Fruit fly (Drosophila melanogaster) whole organism, prepupa: ENCODE data around the gene CG3349.
A peak's percentile ranks its signal among the peaks of the same experiment; 100 is the strongest.

Experiments
- Blimp-1 ChIP-seq: fragments of 200-800 bp; sonication (Bioruptor generic); optimal IDR thresholded peaks from 3 replicates; lab custom pipeline; 2017; ENCODE audit warnings: missing biosample characterization, missing genetic modification characterization, mild to moderate bottlenecking, moderate library complexity, missing genetic modification reagents
- CG10631 ChIP-seq: fragments of 200-800 bp; sonication (Bioruptor generic); optimal IDR thresholded peaks from 2 replicates; lab custom pipeline; 2016; ENCODE audit warnings: missing biosample characterization, missing genetic modification characterization
- CG10669 ChIP-seq: fragments of 200-800 bp; sonication (Bioruptor generic); optimal IDR thresholded peaks from 3 replicates; lab custom pipeline; 2018; ENCODE audit warnings: missing biosample characterization, mild to moderate bottlenecking, missing genetic modification characterization, moderate library complexity
- CG11294 ChIP-seq: fragments of 200-800 bp; sonication (Bioruptor generic); IDR thresholded peaks from 2 replicates; pipeline ENCODE4 v1.3.6; 2022; ENCODE audit warnings: missing biosample characterization, missing genetic modification characterization
- CG11902 ChIP-seq: fragments of 200-800 bp; sonication (Bioruptor generic); optimal IDR thresholded peaks from 3 replicates; lab custom pipeline; 2016; ENCODE audit warnings: missing biosample characterization, missing genetic modification characterization
- CG1621 ChIP-seq: fragments of 200-800 bp; sonication (Bioruptor generic); optimal IDR thresholded peaks from 3 replicates; lab custom pipeline; 2018; ENCODE audit warnings: missing biosample characterization, mild to moderate bottlenecking, missing genetic modification characterization
- CG16779 ChIP-seq: fragments of 200-800 bp; sonication (Bioruptor generic); optimal IDR thresholded peaks from 3 replicates; lab custom pipeline; 2017; ENCODE audit warnings: missing biosample characterization, mild to moderate bottlenecking, missing genetic modification characterization
- CG3032 ChIP-seq: fragments of 200-800 bp; optimal IDR thresholded peaks from 2 replicates; lab custom pipeline; 2019; ENCODE audit warnings: missing biosample characterization, mild to moderate bottlenecking, missing genetic modification characterization, moderate library complexity
- CG31627 ChIP-seq: fragments of 200-800 bp; sonication (Bioruptor generic); optimal IDR thresholded peaks from 3 replicates; lab custom pipeline; 2016; ENCODE audit warnings: missing biosample characterization, missing genetic modification characterization
- CG32006 ChIP-seq: fragments of 200-800 bp; sonication (Bioruptor generic); optimal IDR thresholded peaks from 3 replicates; lab custom pipeline; 2017; ENCODE audit warnings: missing biosample characterization, mild to moderate bottlenecking, missing genetic modification characterization
- CG4318 ChIP-seq: fragments of 200-800 bp; sonication (Bioruptor generic); optimal IDR thresholded peaks from 3 replicates; lab custom pipeline; 2017; ENCODE audit warnings: missing biosample characterization, mild to moderate bottlenecking, missing genetic modification characterization
- CG6163 ChIP-seq: fragments of 200-800 bp; sonication (Bioruptor generic); IDR thresholded peaks from 3 replicates; pipeline ENCODE4 v1.3.6; 2022; ENCODE audit warnings: missing biosample characterization, missing genetic modification characterization
- CG6792 ChIP-seq: fragments of 200-800 bp; sonication (Bioruptor generic); optimal IDR thresholded peaks from 3 replicates; lab custom pipeline; 2016; ENCODE audit warnings: missing biosample characterization, missing genetic modification characterization
- CG6808 ChIP-seq: fragments of 200-800 bp; sonication (Bioruptor generic); optimal IDR thresholded peaks from 3 replicates; lab custom pipeline; 2017; ENCODE audit warnings: missing biosample characterization, missing genetic modification characterization, mild to moderate bottlenecking, moderate library complexity, missing genetic modification reagents
- CG6854 ChIP-seq: fragments of 200-800 bp; sonication (Bioruptor generic); optimal IDR thresholded peaks from 2 replicates; lab custom pipeline; 2017; ENCODE audit warnings: missing biosample characterization, mild to moderate bottlenecking, missing genetic modification characterization
- CG7368 ChIP-seq: fragments of 200-800 bp; sonication (Bioruptor generic); optimal IDR thresholded peaks from 3 replicates; lab custom pipeline; 2016; ENCODE audit warnings: missing biosample characterization, missing genetic modification characterization
- CG8119 ChIP-seq: fragments of 200-800 bp; sonication (Bioruptor generic); IDR thresholded peaks from 3 replicates; pipeline ENCODE4 v1.3.6; 2022; ENCODE audit warnings: missing biosample characterization, missing genetic modification characterization
- CG8319 ChIP-seq: fragments of 200-800 bp; sonication (Bioruptor generic); optimal IDR thresholded peaks from 3 replicates; lab custom pipeline; 2016; ENCODE audit warnings: missing biosample characterization, missing genetic modification characterization
- CG8632 ChIP-seq: fragments of 200-800 bp; sonication (Bioruptor generic); optimal IDR thresholded peaks from 3 replicates; lab custom pipeline; 2016; ENCODE audit warnings: missing biosample characterization, missing genetic modification characterization
- CG9139 ChIP-seq: fragments of 200-800 bp; sonication (Bioruptor generic); optimal IDR thresholded peaks from 3 replicates; lab custom pipeline; 2017; ENCODE audit warnings: missing biosample characterization, mild to moderate bottlenecking, missing genetic modification characterization
- Eip93F ChIP-seq: fragments of 200-800 bp; sonication (Bioruptor generic); optimal IDR thresholded peaks from 2 replicates; lab custom pipeline; 2016; ENCODE audit warnings: missing biosample characterization, mild to moderate bottlenecking, missing genetic modification characterization
- Ets21C ChIP-seq: fragments of 200-800 bp; sonication (Bioruptor generic); optimal IDR thresholded peaks from 3 replicates; lab custom pipeline; 2016; ENCODE audit warnings: missing biosample characterization, missing genetic modification characterization
- Gug ChIP-seq: fragments of 200-800 bp; sonication (Bioruptor generic); IDR thresholded peaks from 2 replicates; pipeline ENCODE4 v1.3.6; 2022; ENCODE audit warnings: missing biosample characterization, missing genetic modification characterization
- Hr38 ChIP-seq: sonication (Bioruptor generic); optimal IDR thresholded peaks from 2 replicates; lab custom pipeline; 2016; ENCODE audit warnings: missing biosample characterization, missing genetic modification characterization
- Hr4 ChIP-seq: fragments of 200-800 bp; sonication (Bioruptor generic); optimal IDR thresholded peaks from 3 replicates; lab custom pipeline; 2016; ENCODE audit warnings: missing biosample characterization, missing genetic modification characterization
- Met ChIP-seq: fragments of 200-800 bp; sonication (Bioruptor generic); optimal IDR thresholded peaks from 3 replicates; lab custom pipeline; 2016; ENCODE audit warnings: missing biosample characterization, missing genetic modification characterization
- OdsH ChIP-seq: fragments of 200-800 bp; sonication (Bioruptor generic); optimal IDR thresholded peaks from 3 replicates; lab custom pipeline; 2016; ENCODE audit warnings: missing biosample characterization, missing genetic modification characterization
- Smox ChIP-seq: fragments of 200-800 bp; sonication (Bioruptor generic); optimal IDR thresholded peaks from 3 replicates; lab custom pipeline; 2016; ENCODE audit warnings: missing biosample characterization, missing genetic modification characterization
- Sox102F ChIP-seq: fragments of 200-800 bp; sonication (Bioruptor generic); optimal IDR thresholded peaks from 2 replicates; lab custom pipeline; 2016; ENCODE audit warnings: missing biosample characterization, mild to moderate bottlenecking, missing genetic modification characterization
- Sox14 ChIP-seq: fragments of 200-800 bp; sonication (Bioruptor generic); optimal IDR thresholded peaks from 3 replicates; lab custom pipeline; 2016; ENCODE audit warnings: missing biosample characterization, missing genetic modification characterization
- Sox15 ChIP-seq: fragments of 200-800 bp; sonication (Bioruptor generic); optimal IDR thresholded peaks from 3 replicates; lab custom pipeline; 2016; ENCODE audit warnings: missing biosample characterization, missing genetic modification characterization
- achi ChIP-seq: fragments of 200-800 bp; sonication (Bioruptor generic); optimal IDR thresholded peaks from 3 replicates; lab custom pipeline; 2016; ENCODE audit warnings: missing biosample characterization, missing genetic modification characterization
- acj6 ChIP-seq: fragments of 200-800 bp; sonication (Bioruptor generic); optimal IDR thresholded peaks from 3 replicates; lab custom pipeline; 2016; ENCODE audit warnings: missing biosample characterization, missing genetic modification characterization
- cyc ChIP-seq: fragments of 200-800 bp; sonication (Bioruptor generic); optimal IDR thresholded peaks from 3 replicates; lab custom pipeline; 2016; ENCODE audit warnings: missing biosample characterization, missing genetic modification characterization
- dac ChIP-seq: fragments of 200-800 bp; sonication (Bioruptor generic); optimal IDR thresholded peaks from 2 replicates; lab custom pipeline; 2017; ENCODE audit warnings: missing biosample characterization, mild to moderate bottlenecking, missing genetic modification characterization
- dsx ChIP-seq: fragments of 200-800 bp; optimal IDR thresholded peaks from 3 replicates; lab custom pipeline; 2019; ENCODE audit warnings: missing biosample characterization, mild to moderate bottlenecking, missing genetic modification characterization, moderate library complexity; ENCODE audit not compliant: poor library complexity, severe bottlenecking
- eg ChIP-seq: fragments of 200-800 bp; sonication (Bioruptor generic); IDR thresholded peaks from 3 replicates; pipeline ENCODE4 v1.3.6; 2022; ENCODE audit warnings: missing biosample characterization, missing genetic modification characterization
- esn ChIP-seq: fragments of 200-800 bp; sonication (Bioruptor generic); optimal IDR thresholded peaks from 2 replicates; lab custom pipeline; 2016; ENCODE audit warnings: missing biosample characterization, mild to moderate bottlenecking, missing genetic modification characterization, moderate library complexity
- fd59A ChIP-seq: fragments of 200-800 bp; sonication (Bioruptor generic); optimal IDR thresholded peaks from 2 replicates; lab custom pipeline; 2017; ENCODE audit warnings: missing biosample characterization, mild to moderate bottlenecking, missing genetic modification characterization, missing genetic modification reagents
- fd85E ChIP-seq: fragments of 200-800 bp; sonication (Bioruptor generic); optimal IDR thresholded peaks from 3 replicates; lab custom pipeline; 2016; ENCODE audit warnings: missing biosample characterization, missing genetic modification characterization
- lz ChIP-seq: fragments of 200-800 bp; sonication (Bioruptor generic); optimal IDR thresholded peaks from 3 replicates; lab custom pipeline; 2016; ENCODE audit warnings: missing biosample characterization, missing genetic modification characterization
- net ChIP-seq: fragments of 200-800 bp; sonication (Bioruptor generic); optimal IDR thresholded peaks from 3 replicates; lab custom pipeline; 2016; ENCODE audit warnings: missing biosample characterization, missing genetic modification characterization
- pdm3 ChIP-seq: fragments of 200-800 bp; sonication (Bioruptor generic); optimal IDR thresholded peaks from 3 replicates; lab custom pipeline; 2016; ENCODE audit warnings: missing biosample characterization, missing genetic modification characterization
- salr ChIP-seq, 2 experiments: fragments of 200-800 bp; sonication (Bioruptor generic); optimal IDR thresholded peaks; 3 replicates each; lab custom pipeline; 2016 to 2018; ENCODE audit warnings: missing biosample characterization in 2 of 2, missing genetic modification characterization in 2 of 2, mild to moderate bottlenecking in 1 of 2
- spab ChIP-seq: fragments of 200-800 bp; sonication (Bioruptor generic); optimal IDR thresholded peaks from 2 replicates; lab custom pipeline; 2017; ENCODE audit warnings: missing biosample characterization, mild to moderate bottlenecking, missing genetic modification characterization, missing genetic modification reagents
- ss ChIP-seq, 2 experiments: fragments of 200-800 bp; sonication (Bioruptor generic); optimal IDR thresholded peaks; 2 replicates in 1 of 2; 3 replicates in 1 of 2; lab custom pipeline; 2017 to 2018; ENCODE audit warnings: mild to moderate bottlenecking in 2 of 2, missing biosample characterization in 2 of 2, missing genetic modification characterization in 2 of 2, moderate library complexity in 1 of 2
- svp ChIP-seq: fragments of 200-800 bp; sonication (Bioruptor generic); peaks from one replicate; lab custom pipeline; 2016; ENCODE audit warnings: missing biosample characterization, missing genetic modification characterization
- vri ChIP-seq: fragments of 200-800 bp; sonication (Bioruptor generic); optimal IDR thresholded peaks from 3 replicates; lab custom pipeline; 2016; ENCODE audit warnings: missing biosample characterization, mild to moderate bottlenecking, missing genetic modification characterization

CG3349 gene

DNA sequence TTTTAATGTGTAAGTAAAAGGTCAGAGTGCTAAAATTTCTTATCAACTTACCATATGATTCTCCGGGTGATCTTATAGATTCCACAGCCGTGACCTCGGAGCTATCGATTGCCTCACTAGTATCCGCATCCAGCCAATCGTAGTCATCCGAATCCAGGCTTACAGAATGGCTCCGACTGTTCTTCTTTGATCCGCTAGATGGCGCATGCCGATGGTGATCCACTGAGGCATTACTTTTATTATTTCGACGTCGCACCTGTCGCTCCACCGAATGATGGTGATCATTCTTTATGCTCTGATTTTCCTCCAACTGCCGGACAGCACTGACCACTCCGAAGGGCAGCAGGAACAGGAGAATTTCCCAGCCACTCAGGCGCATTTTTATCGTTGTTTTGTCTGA lies 31.7 kb downstream of the CG3349 start:
- no peak for TF ChIP-seq salr (GFP tag; optimal IDR thresholded peaks at IDR 0.05; lab: Kevin White, UChicago)
- TF ChIP-seq Sox14 (GFP tag; lab: Kevin White, UChicago), result no peak
- TF ChIP-seq CG32006 (GFP tag; lab: Kevin White, UChicago), result no peak
- TF ChIP-seq CG1621 (tag; lab: Kevin White, UChicago), result no peak
- TF ChIP-seq ss (GFP tag; optimal IDR thresholded peaks at IDR 0.05; lab: Kevin White, UChicago), result no peak

DNA sequence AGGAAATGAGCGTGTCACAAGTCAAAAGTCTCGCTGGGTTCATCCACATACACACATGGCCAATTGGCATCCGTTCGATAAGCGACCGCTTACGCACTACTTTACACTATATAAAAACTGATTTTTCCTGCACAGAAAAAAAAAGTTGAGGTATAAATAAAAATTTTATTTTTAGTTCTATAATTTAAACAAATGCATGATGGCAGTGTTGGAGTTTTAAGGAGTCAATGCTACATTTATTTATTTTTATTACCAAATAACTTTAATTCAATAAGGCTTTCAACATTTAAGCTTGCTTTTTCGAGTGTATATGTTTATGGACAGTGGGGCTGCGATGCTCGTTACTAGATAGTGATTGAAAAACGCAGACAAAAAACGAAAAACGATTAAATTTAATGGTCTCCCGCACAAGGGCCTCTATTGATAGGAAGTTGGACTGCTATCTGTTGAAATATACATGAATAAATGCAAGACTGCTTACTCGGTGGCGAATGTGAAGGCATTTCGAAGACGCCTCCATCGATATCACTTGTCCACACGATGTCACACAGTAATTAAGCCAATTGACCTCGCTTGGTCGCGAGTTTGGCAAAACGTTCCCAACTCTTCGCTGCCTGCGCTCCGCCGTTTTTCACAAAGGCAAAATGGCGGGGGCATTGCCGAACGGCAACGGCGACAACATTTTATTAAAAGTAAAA lies 32.4 kb downstream of the CG3349 start:
- TF ChIP-seq net (peak; percentile 77), acj6 (GFP tag; lab: Kevin White, UChicago) (peak; percentile 78), Eip93F (no peak), Hr4 (peak; percentile 86), achi (GFP tag; lab: Kevin White, UChicago) (peak; percentile 78), CG6792 (GFP tag; lab: Kevin White, UChicago) (peak; percentile 64), CG8632 (GFP tag; lab: Kevin White, UChicago) (peak; percentile 74), pdm3 (GFP tag; lab: Kevin White, UChicago) (peak; percentile 77), Sox15 (GFP tag; lab: Kevin White, UChicago) (peak; percentile 41), Sox102F (peak; percentile 33), CG11902 (peak; percentile 34), dac (no peak), CG31627 (GFP tag; lab: Kevin White, UChicago) (peak; percentile 38), vri (GFP tag; lab: Kevin White, UChicago) (no peak), CG6163 (GFP tag; lab: Robert Waterston, UW) (peak; percentile 87), fd85E (GFP tag; lab: Kevin White, UChicago) (no peak), CG6854 (GFP tag; lab: Kevin White, UChicago) (no peak), lz (GFP tag; lab: Kevin White, UChicago) (peak; percentile 55), cyc (GFP tag; lab: Kevin White, UChicago) (peak; percentile 20), spab (GFP tag; lab: Kevin White, UChicago) (peak; percentile 75), svp (GFP tag; lab: Kevin White, UChicago) (peak; percentile 67), Met (GFP tag; lab: Kevin White, UChicago) (peak; percentile 59), CG9139 (GFP tag; lab: Kevin White, UChicago) (peak; percentile 42), esn (GFP tag; lab: Kevin White, UChicago) (peak; percentile 71), dsx (GFP tag; lab: Kevin White, UChicago) (peak; percentile 83), CG10631 (GFP tag; lab: Kevin White, UChicago) (peak; percentile 79), OdsH (peak; percentile 82), Smox (GFP tag; lab: Kevin White, UChicago) (peak; percentile 51), CG8119 (GFP tag; lab: Robert Waterston, UW) (peak; percentile 87), CG6808 (peak; percentile 76), eg (GFP tag; lab: Robert Waterston, UW) (peak; percentile 85), fd59A (GFP tag; lab: Kevin White, UChicago) (peak; percentile 54), CG4318 (GFP tag; lab: Kevin White, UChicago) (peak; percentile 38), salr (GFP tag; optimal IDR thresholded peaks at IDR 0.05; lab: Kevin White, UChicago) (peak; percentile 44 to 72), CG11294 (peak; percentile 44; the same call in 1 of the 2 replicates), Gug (GFP tag; lab: Robert Waterston, UW) (peak; percentile 81), CG8319 (GFP tag; lab: Kevin White, UChicago) (peak; percentile 41), Ets21C (GFP tag; lab: Kevin White, UChicago) (peak; percentile 25), CG3032 (tag; lab: Kevin White, UChicago) (peak; percentile 82), Hr38 (GFP tag; lab: Kevin White, UChicago) (no peak), CG32006 (GFP tag; lab: Kevin White, UChicago) (peak; percentile 83), CG1621 (tag; lab: Kevin White, UChicago) (peak; percentile 64), Sox14 (GFP tag; lab: Kevin White, UChicago) (peak; percentile 71), CG10669 (GFP tag; lab: Kevin White, UChicago) (peak; percentile 73), CG7368 (GFP tag; lab: Kevin White, UChicago) (peak; percentile 51), CG16779 (tag; lab: Kevin White, UChicago) (peak; percentile 64), Blimp-1 (GFP tag; lab: Kevin White, UChicago) (no peak)
